Worm (Caenorhabditis elegans): ENCODE data around the gene B0035.13.

DNA sequence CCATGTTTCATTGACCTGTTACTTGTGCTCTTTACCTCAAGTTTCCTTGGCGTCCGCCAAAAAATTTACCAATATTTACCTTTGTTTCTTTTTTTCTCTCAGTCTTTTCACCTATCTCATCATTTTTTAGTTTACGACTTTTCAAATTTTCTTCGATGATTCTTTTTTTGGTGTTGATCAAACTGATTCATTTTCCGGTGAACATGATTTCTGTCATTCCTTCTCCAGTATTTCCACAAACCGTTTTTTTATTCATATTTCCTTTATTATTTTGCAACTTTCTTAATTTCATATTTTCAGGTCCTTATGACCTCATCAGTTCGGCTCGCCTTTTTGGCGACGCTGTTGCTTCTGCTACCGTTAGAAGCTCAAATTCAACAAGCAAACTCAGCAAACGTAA lies 19.0 kb downstream of the B0035.13 start, which contains the start of gene F54D1.6:
- no peak for TF ChIP-seq ztf-18 (tag; optimal IDR thresholded peaks at IDR 0.05)
- TF ChIP-seq ama-1 (optimal IDR thresholded peaks at IDR 0.05), result no peak
- TF ChIP-seq ama-1 (GFP tag; optimal IDR thresholded peaks at IDR 0.05), result no peak
- TF ChIP-seq F49E8.2 (tag; optimal IDR thresholded peaks at IDR 0.05; ENCODE audit: insufficient read depth), result no peak
- no peak for TF ChIP-seq ceh-58 (GFP tag; IDR thresholded peaks at IDR 0.05)
- TF ChIP-seq dpl-1 (GFP tag; optimal IDR thresholded peaks at IDR 0.05), result no peak
- no peak for TF ChIP-seq egl-44 (GFP tag; IDR thresholded peaks at IDR 0.05)
- TF ChIP-seq hlh-26 (GFP tag; conservative IDR thresholded peaks at IDR 0.05), result no peak
- TF ChIP-seq D2030.7 (GFP tag; IDR thresholded peaks at IDR 0.05), result no peak
- TF ChIP-seq rpc-1 (optimal IDR thresholded peaks at IDR 0.05), result no peak
- no peak for TF ChIP-seq rpc-1 (tag; optimal IDR thresholded peaks at IDR 0.05)
